Worm (Caenorhabditis elegans) whole organism, L3 larva: ENCODE data around the gene dis-3.

ENCODE experiments used
- egl-27 ChIP-seq: sonication (generic microtip); optimal IDR thresholded peaks from 4 replicates; lab custom pipeline; 2017; ENCODE audit warnings: missing biosample characterization, missing genetic modification reagents, missing genetic modification characterization
- elt-1 ChIP-seq: fragments of 150-350 bp; optimal IDR thresholded peaks from 2 replicates; lab custom pipeline; 2014; ENCODE audit warnings: missing biosample characterization, missing genetic modification characterization
- fkh-10 ChIP-seq: sonication (generic microtip); optimal IDR thresholded peaks from 2 replicates; lab custom pipeline; 2017; ENCODE audit warnings: missing biosample characterization, missing genetic modification reagents, missing genetic modification characterization
- fos-1 ChIP-seq: fragments of 150-350 bp; optimal IDR thresholded peaks from 2 replicates; lab custom pipeline; 2014; ENCODE audit warnings: missing biosample characterization, missing genetic modification characterization
- nhr-237 ChIP-seq: fragments of 150-350 bp; optimal IDR thresholded peaks from 2 replicates; lab custom pipeline; 2014; ENCODE audit warnings: missing biosample characterization, missing genetic modification characterization
- nhr-76 ChIP-seq: fragments of 150-350 bp; sonication (generic microtip); optimal IDR thresholded peaks from 5 replicates; lab custom pipeline; 2014; ENCODE audit warnings: missing biosample characterization, missing genetic modification characterization
- pqm-1 ChIP-seq: fragments of 150-350 bp; optimal IDR thresholded peaks from 2 replicates; lab custom pipeline; 2017; ENCODE audit warnings: missing biosample characterization, missing genetic modification characterization, inconsistent platforms
- ztf-11 ChIP-seq: fragments of 150-350 bp; optimal IDR thresholded peaks from 2 replicates; lab custom pipeline; 2014; ENCODE audit warnings: missing biosample characterization, missing genetic modification characterization
- ztf-4 ChIP-seq: fragments of 150-350 bp; optimal IDR thresholded peaks from 2 replicates; lab custom pipeline; 2014; ENCODE audit warnings: missing biosample characterization, missing genetic modification characterization

ce11 chrIV:10141930-10142505 lies 45.0 kb downstream of the dis-3 start, which contains the start of the genes gst-2, gst-4 and dhs-12:
- no peak for TF ChIP-seq ztf-4
- no peak for TF ChIP-seq ztf-11
- no peak for TF ChIP-seq nhr-237 (tag; lab: Kevin White, UChicago)
- TF ChIP-seq egl-27 (tag; lab: Kevin White, UChicago): no peak
- TF ChIP-seq pqm-1: no peak
- no peak for TF ChIP-seq elt-1
- no peak for TF ChIP-seq nhr-76 (tag; lab: Kevin White, UChicago)
- no peak for TF ChIP-seq fos-1
- no peak for TF ChIP-seq fkh-10 (GFP tag; lab: Kevin White, UChicago)
